Fruit fly (Drosophila melanogaster): ENCODE measurements around the gene ps.

dm6 chr3R:9428189-9428699 lies 10.5 kb downstream of the ps start:
- TF ChIP-seq CG8478 (optimal IDR thresholded peaks at IDR 0.05) (no peak), usp (GFP tag; optimal IDR thresholded peaks at IDR 0.05) (no peak), pan (optimal IDR thresholded peaks at IDR 0.05) (no peak), psq (optimal IDR thresholded peaks at IDR 0.05) (no peak), EcR (GFP tag; optimal IDR thresholded peaks at IDR 0.05) (no peak)

Measured in whole organism.